Fruit fly (Drosophila melanogaster): ENCODE data around the gene colt.
A peak's percentile ranks its signal among the peaks of the same experiment; 100 is the strongest.

The colt gene

dm6 chr2L:2769476-2770185 is at the start of gene colt, which contains the start of gene HINT1 (continued):
- TF ChIP-seq Opbp (GFP tag; IDR thresholded peaks at IDR 0.05; ENCODE audit: partially characterized antibody) = peak; percentile 47; the same call in 1 of the 3 replicates
- TF ChIP-seq CG4617 (GFP tag; optimal IDR thresholded peaks at IDR 0.05; ENCODE audit: borderline replicate concordance) = peak; percentile 99
- TF ChIP-seq CG6791 (GFP tag; IDR thresholded peaks at IDR 0.05; ENCODE audit: partially characterized antibody) = peak; percentile 44; the same call in 1 of the 3 replicates
- no peak for TF ChIP-seq CG9215 (GFP tag; IDR thresholded peaks at IDR 0.05)
- TF ChIP-seq YL-1 (GFP tag; optimal IDR thresholded peaks at IDR 0.05) = peak; percentile 94
- no peak for TF ChIP-seq Atf-2 (GFP tag; optimal IDR thresholded peaks at IDR 0.05)
- TF ChIP-seq en (GFP tag; optimal IDR thresholded peaks at IDR 0.05) = no peak
- no peak for TF ChIP-seq MTF-1 (GFP tag; optimal IDR thresholded peaks at IDR 0.05; ENCODE audit: borderline replicate concordance)
- no peak for TF ChIP-seq mam (GFP tag; optimal IDR thresholded peaks at IDR 0.05)
- TF ChIP-seq CG11504 (tag; optimal IDR thresholded peaks at IDR 0.05) = peak; percentile 50
- no peak for TF ChIP-seq otp (GFP tag; IDR thresholded peaks at IDR 0.05)
- TF ChIP-seq stwl (tag; optimal IDR thresholded peaks at IDR 0.05) = peak; percentile 80
- TF ChIP-seq Aef1 (GFP tag; IDR thresholded peaks at IDR 0.05) = no peak
- TF ChIP-seq Dip3 (GFP tag; optimal IDR thresholded peaks at IDR 0.05) = no peak
- peak; percentile 28; the same call in 1 of the 3 replicates for TF ChIP-seq Dbx (GFP tag; IDR thresholded peaks at IDR 0.05)
- no peak for TF ChIP-seq CG12104 (GFP tag; optimal IDR thresholded peaks at IDR 0.05)
- TF ChIP-seq kni (GFP tag; optimal IDR thresholded peaks at IDR 0.05) = peak; percentile 6
- no peak for TF ChIP-seq sna (GFP tag; IDR thresholded peaks at IDR 0.05; ENCODE audit: partially characterized antibody)
- TF ChIP-seq Ravus (GFP tag; IDR thresholded peaks at IDR 0.05) = no peak
- TF ChIP-seq CG32532 (GFP tag; IDR thresholded peaks at IDR 0.05) = peak; percentile 48; the same call in 1 of the 2 replicates
- no peak for TF ChIP-seq CG11560 (tag; IDR thresholded peaks at IDR 0.05)
- peak in 1 of 2 experiments; percentile 32 for TF ChIP-seq Eip74EF (GFP tag; optimal IDR thresholded peaks at IDR 0.05)
- no peak for TF ChIP-seq lov (optimal IDR thresholded peaks at IDR 0.05)
- TF ChIP-seq lov (GFP tag; IDR thresholded peaks at IDR 0.05) = no peak
- TF ChIP-seq wek (GFP tag; optimal IDR thresholded peaks at IDR 0.05) = peak; percentile 82
- TF ChIP-seq pros (GFP tag; optimal IDR thresholded peaks at IDR 0.05) = no peak
- TF ChIP-seq cwo (GFP tag; optimal IDR thresholded peaks at IDR 0.05) = no peak
- TF ChIP-seq shn (GFP tag; optimal IDR thresholded peaks at IDR 0.05) = no peak
- no peak for TF ChIP-seq prd (optimal IDR thresholded peaks at IDR 0.05)
- no peak for TF ChIP-seq prd (GFP tag; IDR thresholded peaks at IDR 0.05)
- TF ChIP-seq CG12236 (GFP tag; optimal IDR thresholded peaks at IDR 0.05) = no peak
- TF ChIP-seq pb (GFP tag; optimal IDR thresholded peaks at IDR 0.05) = no peak
- no peak for TF ChIP-seq CG6272 (GFP tag; IDR thresholded peaks at IDR 0.05)
- no peak for TF ChIP-seq gcm2 (GFP tag; optimal IDR thresholded peaks at IDR 0.05)
- peak; percentile 9; the same call in 1 of the 2 replicates for TF ChIP-seq slbo (GFP tag; IDR thresholded peaks at IDR 0.05)
- no peak for TF ChIP-seq CG4360 (GFP tag; IDR thresholded peaks at IDR 0.05)
- no peak for TF ChIP-seq kay (GFP tag; optimal IDR thresholded peaks at IDR 0.05)
- peak; percentile 45 for TF ChIP-seq CG17186 (GFP tag; optimal IDR thresholded peaks at IDR 0.05)
- TF ChIP-seq MBD-R2 (GFP tag; IDR thresholded peaks at IDR 0.05) = peak; percentile 96
- TF ChIP-seq CTCF (GFP tag; optimal IDR thresholded peaks at IDR 0.05) = peak; percentile 54
- TF ChIP-seq ci (GFP tag; IDR thresholded peaks at IDR 0.05) = no peak
- no peak for TF ChIP-seq caup (GFP tag; optimal IDR thresholded peaks at IDR 0.05; ENCODE audit: severe bottlenecking)
- peak; percentile 8 for TF ChIP-seq Max (GFP tag; optimal IDR thresholded peaks at IDR 0.05)
- no peak for TF ChIP-seq HLH3B (GFP tag; IDR thresholded peaks at IDR 0.05)
- TF ChIP-seq CG13894 (tag; optimal IDR thresholded peaks at IDR 0.05) = peak; percentile 67
- no peak for TF ChIP-seq maf-S (GFP tag; optimal IDR thresholded peaks at IDR 0.05)
- TF ChIP-seq bsh (GFP tag; optimal IDR thresholded peaks at IDR 0.05) = peak in 1 of 2 experiments; percentile 92
- TF ChIP-seq CG15011 (GFP tag; optimal IDR thresholded peaks at IDR 0.05) = no peak
- peak; percentile 21 for TF ChIP-seq Abd-B (GFP tag; optimal IDR thresholded peaks at IDR 0.05)
- TF ChIP-seq usp (GFP tag; optimal IDR thresholded peaks at IDR 0.05) = no peak
